Fruit fly (Drosophila melanogaster) whole organism, pupa: Measurements from ENCODE around the gene CG12684.

Source experiments
- CG10348 ChIP-seq: fragments of 200-800 bp; sonication (Bioruptor generic); IDR thresholded peaks from 2 replicates; pipeline ENCODE4 v1.3.6; 2022; ENCODE audit warnings: missing biosample characterization, missing genetic modification characterization
- CG12605 ChIP-seq: fragments of 200-800 bp; sonication (Bioruptor generic); IDR thresholded peaks from 2 replicates; pipeline ENCODE4 v1.3.6; 2022; ENCODE audit warnings: missing biosample characterization, missing genetic modification characterization
- CG13204 ChIP-seq: fragments of 200-800 bp; sonication (Bioruptor generic); optimal IDR thresholded peaks from 2 replicates; lab custom pipeline; 2018; ENCODE audit warnings: missing biosample characterization, mild to moderate bottlenecking, missing genetic modification characterization, moderate library complexity
- CG34367 ChIP-seq: fragments of 200-800 bp; sonication (Bioruptor generic); optimal IDR thresholded peaks from 2 replicates; lab custom pipeline; 2018; ENCODE audit warnings: missing biosample characterization, mild to moderate bottlenecking, missing genetic modification characterization
- CG4496 ChIP-seq: fragments of 200-800 bp; sonication (Bioruptor generic); IDR thresholded peaks from 3 replicates; pipeline ENCODE4 v1.3.6; 2022; ENCODE audit warnings: missing biosample characterization, missing genetic modification characterization
- CG8159 ChIP-seq: fragments of 200-800 bp; sonication (Bioruptor generic); optimal IDR thresholded peaks from 3 replicates; lab custom pipeline; 2018; ENCODE audit warnings: missing biosample characterization, mild to moderate bottlenecking, missing genetic modification characterization, moderate library complexity
- CG9948 ChIP-seq: fragments of 200-800 bp; sonication (Bioruptor generic); optimal IDR thresholded peaks from 2 replicates; lab custom pipeline; 2018; ENCODE audit warnings: missing biosample characterization, mild to moderate bottlenecking, missing genetic modification characterization, moderate library complexity
- EcR ChIP-seq: fragments of 200-800 bp; sonication (Bioruptor generic); optimal IDR thresholded peaks from 3 replicates; lab custom pipeline; 2019; ENCODE audit warnings: missing biosample characterization, missing genetic modification characterization, mild to moderate bottlenecking, moderate library complexity, missing genetic modification reagents
- Pif1B ChIP-seq: fragments of 200-800 bp; sonication (Bioruptor generic); optimal IDR thresholded peaks from 3 replicates; lab custom pipeline; 2016; ENCODE audit warnings: missing biosample characterization, missing genetic modification characterization
- Snoo ChIP-seq: fragments of 200-800 bp; sonication (Bioruptor generic); optimal IDR thresholded peaks from 3 replicates; lab custom pipeline; 2017; ENCODE audit warnings: missing biosample characterization, mild to moderate bottlenecking, missing genetic modification characterization, inconsistent platforms
- fd96Ca ChIP-seq: fragments of 200-800 bp; sonication (Bioruptor generic); IDR thresholded peaks from 3 replicates; pipeline ENCODE4 v1.3.6; 2022; ENCODE audit warnings: missing biosample characterization, missing genetic modification characterization
- rn ChIP-seq: fragments of 200-800 bp; sonication (Bioruptor generic); IDR thresholded peaks from 2 replicates; pipeline ENCODE4 v1.3.6; 2022; ENCODE audit warnings: missing biosample characterization, missing genetic modification characterization

DNA sequence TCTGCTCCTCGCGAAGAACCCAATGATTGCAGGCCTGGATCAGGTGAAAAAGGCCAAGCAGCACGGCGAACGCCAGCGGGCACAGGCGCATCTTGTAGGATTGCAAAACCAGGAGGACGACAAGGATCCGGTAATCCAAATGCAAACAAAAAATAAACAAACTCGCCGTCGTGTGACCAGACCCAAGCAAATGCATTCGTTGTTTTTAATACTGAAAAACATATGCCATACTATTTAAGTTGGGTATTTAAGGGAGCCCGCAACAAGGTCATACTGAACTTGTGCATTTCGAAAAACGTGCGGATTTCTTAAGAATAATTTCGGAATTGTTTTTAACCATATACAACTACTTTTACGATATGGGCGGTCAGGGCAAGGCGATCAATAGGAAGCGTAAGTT is 20.0 kb downstream of the CG12684 start, which contains the start of the genes CG11436 and CG3527:
- TF ChIP-seq CG10348: no peak
- TF ChIP-seq fd96Ca (GFP tag; lab: Robert Waterston, UW): no peak
- no peak for TF ChIP-seq CG34367
- TF ChIP-seq rn (GFP tag; lab: Robert Waterston, UW): no peak
- no peak for TF ChIP-seq CG9948 (tag; lab: Kevin White, UChicago)
- TF ChIP-seq Snoo (tag; lab: Kevin White, UChicago): no peak
- TF ChIP-seq CG4496 (GFP tag; lab: Robert Waterston, UW): no peak
- TF ChIP-seq EcR (GFP tag; lab: Kevin White, UChicago): peak; percentile 12
- TF ChIP-seq Pif1B (GFP tag; lab: Kevin White, UChicago): no peak
- TF ChIP-seq CG12605 (GFP tag; lab: Robert Waterston, UW): no peak
- no peak for TF ChIP-seq CG13204 (GFP tag; lab: Kevin White, UChicago)
- TF ChIP-seq CG8159: no peak
